Worm (Caenorhabditis elegans) whole organism, young adult: ENCODE data around the gene pah-1.

ENCODE experiments used
- F49E8.2 ChIP-seq: sonication (generic microtip); optimal IDR thresholded peaks from 3 replicates; lab custom pipeline; 2017; ENCODE audit warnings: missing genetic modification characterization, mild to moderate bottlenecking, missing compliant biosample characterization, antibody characterized with exemption, moderate library complexity; ENCODE audit not compliant: insufficient read depth
- ama-1 ChIP-seq, 3 experiments: fragments of 150-350 bp in 1 of 3; sonication (generic microtip) in 2 of 3; optimal IDR thresholded peaks; 2 replicates each; lab custom pipeline; 2014 to 2018; ENCODE audit warnings: missing biosample characterization in 2 of 3, missing genetic modification characterization in 2 of 3, missing genetic modification reagents in 2 of 3
- aptf-3 ChIP-seq: fragments of 200-800 bp; sonication (Bioruptor generic); IDR thresholded peaks from 2 replicates; pipeline ENCODE4 v1.3.6; 2022; ENCODE audit warnings: missing genetic modification characterization, missing compliant biosample characterization
- bed-2 ChIP-seq: fragments of 200-800 bp; sonication (Bioruptor generic); IDR thresholded peaks from 2 replicates; pipeline ENCODE4 v1.3.6; 2022; ENCODE audit warnings: missing genetic modification reagents, missing genetic modification characterization, missing compliant biosample characterization
- cebp-1 ChIP-seq, 2 experiments: fragments of 200-800 bp in 1 of 2; sonication (Bioruptor generic) in 1 of 2; sonication (generic microtip) in 1 of 2; IDR thresholded peaks in 1 of 2; optimal IDR thresholded peaks in 1 of 2; 2 replicates each; pipeline versions ENCODE4 v1.3.6 to Lab custom; 2017 to 2022; ENCODE audit warnings: missing compliant biosample characterization in 2 of 2, missing genetic modification characterization in 2 of 2, mild to moderate bottlenecking in 1 of 2, missing genetic modification reagents in 1 of 2, moderate library complexity in 1 of 2
- ceh-27 ChIP-seq: fragments of 200-800 bp; sonication (Bioruptor generic); optimal IDR thresholded peaks from 2 replicates; lab custom pipeline; 2018; ENCODE audit warnings: mild to moderate bottlenecking, missing genetic modification characterization, moderate library complexity, missing compliant biosample characterization
- lin-35 ChIP-seq, 3 experiments: fragments of 150-350 bp in 2 of 3; sonication (generic microtip) in 1 of 3; optimal IDR thresholded peaks; 2 replicates each; lab custom pipeline; 2014 to 2018; ENCODE audit warnings: missing biosample characterization in 3 of 3, missing genetic modification characterization in 3 of 3, missing genetic modification reagents in 3 of 3
- mcd-1 ChIP-seq: fragments of 200-800 bp; sonication (Bioruptor generic); IDR thresholded peaks from 2 replicates; pipeline ENCODE4 v1.3.6; 2022; ENCODE audit warnings: missing genetic modification reagents, missing genetic modification characterization, missing compliant biosample characterization
- tbp1 ChIP-seq: fragments of 200-800 bp; sonication (Bioruptor generic); optimal IDR thresholded peaks from 2 replicates; lab custom pipeline; 2018; ENCODE audit warnings: mild to moderate bottlenecking, missing genetic modification characterization, missing compliant biosample characterization
- ztf-25 ChIP-seq: fragments of 200-800 bp; sonication (Bioruptor generic); IDR thresholded peaks from 2 replicates; pipeline ENCODE4 v1.3.6; 2022; ENCODE audit warnings: missing genetic modification reagents, missing genetic modification characterization, missing compliant biosample characterization

ce11 chrII:8726700-8727099 lies 40.1 kb downstream of the pah-1 start, which contains the start of gene T01B7.9:
- TF ChIP-seq ztf-25 (no peak), bed-2 (GFP tag; lab: Robert Waterston, UW) (no peak), cebp-1 (GFP tag; IDR thresholded peaks at IDR 0.05; lab: Robert Waterston, UW) (no peak), cebp-1 (tag; optimal IDR thresholded peaks at IDR 0.05; lab: Kevin White, UChicago) (no peak), mcd-1 (GFP tag; lab: Robert Waterston, UW) (no peak), ceh-27 (GFP tag; lab: Kevin White, UChicago) (no peak), ama-1 (optimal IDR thresholded peaks at IDR 0.05; lab: Kevin White, UChicago) (no peak), ama-1 (GFP tag; optimal IDR thresholded peaks at IDR 0.05; lab: Kevin White, UChicago) (no peak), lin-35 (GFP tag; optimal IDR thresholded peaks at IDR 0.05; lab: Kevin White, UChicago) (no peak), tbp1 (GFP tag; lab: Kevin White, UChicago) (no peak), aptf-3 (GFP tag; lab: Robert Waterston, UW) (no peak), F49E8.2 (no peak)
